Worm (Caenorhabditis elegans) whole organism, L4/young adult: ENCODE measurements around the gene C52B9.4.

Experiments used
- W03F9.2 ChIP-seq: fragments of 150-350 bp; optimal IDR thresholded peaks from 2 replicates; lab custom pipeline; 2014; ENCODE audit warnings: missing biosample characterization, missing genetic modification characterization
- dao-5 ChIP-seq: sonication (generic microtip); optimal IDR thresholded peaks from 2 replicates; lab custom pipeline; 2016; ENCODE audit warnings: missing genotype, missing genetic modification characterization, moderate library complexity, missing compliant biosample characterization
- him-1 ChIP-seq: sonication (generic microtip); optimal IDR thresholded peaks from 2 replicates; lab custom pipeline; 2016; ENCODE audit warnings: missing genotype, missing genetic modification reagents, missing genetic modification characterization, missing compliant biosample characterization

Gene C52B9.4

DNA sequence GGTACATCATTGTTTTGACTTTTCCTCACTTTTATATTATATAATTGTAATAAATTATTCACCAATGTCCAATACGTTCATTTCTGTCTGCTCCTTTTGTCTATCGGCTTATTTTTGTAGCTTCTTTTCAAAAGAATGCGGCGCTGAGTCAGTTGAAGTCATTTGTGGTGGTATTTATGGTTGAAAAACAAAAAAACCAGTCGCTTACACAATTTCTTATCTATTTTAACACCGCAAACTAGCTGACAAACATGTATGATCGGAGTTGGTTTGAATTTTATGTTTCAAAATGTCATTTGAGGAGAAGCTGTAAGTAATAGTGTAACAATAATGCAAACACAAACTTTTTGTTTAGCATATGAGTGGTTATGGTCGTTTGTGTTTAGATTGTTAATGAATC is 23.5 kb downstream of the C52B9.4 start, which contains the start of gene ets-10:
Gene ets-10 (plus strand): TSS at position 201 of the 400 bp plus-strand sequence.
- no peak for TF ChIP-seq W03F9.2 (tag; lab: Kevin White, UChicago)
- no peak for TF ChIP-seq him-1 (tag; lab: Kevin White, UChicago)
- no peak for TF ChIP-seq dao-5 (tag; lab: Kevin White, UChicago)

- TF ChIP-seq him-1 (tag; lab: Kevin White, UChicago) (no peak), dao-5 (tag; lab: Kevin White, UChicago) (no peak), W03F9.2 (tag; lab: Kevin White, UChicago) (no peak)
Observed at ce11 chrX:4284470-4284869, 24.0 kb downstream of the C52B9.4 start.

- no peak for TF ChIP-seq W03F9.2 (tag; lab: Kevin White, UChicago)
- TF ChIP-seq him-1 (tag; lab: Kevin White, UChicago) = no peak
- TF ChIP-seq dao-5 (tag; lab: Kevin White, UChicago) = no peak
Observed at ce11 chrX:4285669-4286174, 25.3 kb downstream of the C52B9.4 start, which contains the start of gene cka-2. Gene cka-2 (plus strand): TSS chrX:4286124.

ce11 chrX:4289805-4290204 is 29.4 kb downstream of the C52B9.4 start:
- TF ChIP-seq dao-5 (tag; lab: Kevin White, UChicago) (no peak), W03F9.2 (tag; lab: Kevin White, UChicago) (no peak), him-1 (tag; lab: Kevin White, UChicago) (no peak)

DNA sequence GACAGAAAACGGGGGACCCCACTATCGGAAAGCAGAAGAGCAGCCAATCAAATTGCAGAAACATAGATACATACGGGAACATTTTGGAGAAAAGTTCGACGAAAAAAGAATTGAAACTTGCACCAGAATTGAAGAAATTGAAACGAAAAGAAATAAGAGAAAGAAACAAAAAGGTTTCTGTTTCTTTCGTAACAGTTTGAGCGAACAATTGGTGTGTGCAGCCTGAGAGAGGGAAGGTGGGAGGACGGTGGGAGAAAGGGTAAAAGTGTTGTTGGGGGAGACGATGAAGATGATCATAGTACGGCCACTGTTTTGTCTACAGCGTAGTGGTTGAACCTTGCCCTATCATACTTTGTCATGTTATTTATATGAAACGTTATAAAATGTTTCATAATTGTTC is 34.5 kb downstream of the C52B9.4 start:
- TF ChIP-seq him-1 (tag; lab: Kevin White, UChicago) = no peak
- TF ChIP-seq dao-5 (tag; lab: Kevin White, UChicago) = no peak
- no peak for TF ChIP-seq W03F9.2 (tag; lab: Kevin White, UChicago)

- TF ChIP-seq him-1 (tag; lab: Kevin White, UChicago) (no peak), dao-5 (tag; lab: Kevin White, UChicago) (no peak), W03F9.2 (tag; lab: Kevin White, UChicago) (no peak)
Observed at ce11 chrX:4295917-4296316, 35.5 kb downstream of the C52B9.4 start.

ce11 chrX:4297452-4297851 is 37.0 kb downstream of the C52B9.4 start, which contains the start of gene paf-2:
Gene paf-2 (minus strand): TSS chrX:4297741.
- TF ChIP-seq him-1 (tag; lab: Kevin White, UChicago) = no peak
- TF ChIP-seq W03F9.2 (tag; lab: Kevin White, UChicago) = no peak
- TF ChIP-seq dao-5 (tag; lab: Kevin White, UChicago) = no peak

DNA sequence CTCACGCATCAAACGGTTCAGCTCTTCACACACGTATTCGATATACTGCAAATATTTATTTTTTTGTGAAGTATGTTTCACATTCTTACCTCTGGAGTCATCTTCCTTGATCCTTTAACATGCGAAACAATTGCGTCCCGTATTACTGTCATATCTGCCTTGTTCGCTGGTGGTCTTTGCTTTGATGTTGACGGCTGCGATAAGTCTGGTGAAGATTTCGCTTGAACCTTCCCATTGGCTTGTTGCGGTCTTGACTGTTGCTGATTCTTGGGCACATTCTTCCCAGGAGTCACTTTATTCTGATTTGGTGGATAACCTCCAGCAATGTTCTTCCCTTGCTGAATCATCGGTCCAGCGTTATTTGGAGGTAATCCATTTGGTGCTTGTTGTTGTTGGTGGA is 42.7 kb downstream of the C52B9.4 start:
- TF ChIP-seq W03F9.2 (tag; lab: Kevin White, UChicago) = no peak
- no peak for TF ChIP-seq him-1 (tag; lab: Kevin White, UChicago)
- TF ChIP-seq dao-5 (tag; lab: Kevin White, UChicago) = no peak

- TF ChIP-seq him-1 (tag; lab: Kevin White, UChicago) (no peak), dao-5 (tag; lab: Kevin White, UChicago) (no peak), W03F9.2 (tag; lab: Kevin White, UChicago) (no peak)
Observed at ce11 chrX:4306861-4307260, 46.4 kb downstream of the C52B9.4 start, which contains the start of gene pqn-15. Gene pqn-15 (minus strand): TSS chrX:4306961.

DNA sequence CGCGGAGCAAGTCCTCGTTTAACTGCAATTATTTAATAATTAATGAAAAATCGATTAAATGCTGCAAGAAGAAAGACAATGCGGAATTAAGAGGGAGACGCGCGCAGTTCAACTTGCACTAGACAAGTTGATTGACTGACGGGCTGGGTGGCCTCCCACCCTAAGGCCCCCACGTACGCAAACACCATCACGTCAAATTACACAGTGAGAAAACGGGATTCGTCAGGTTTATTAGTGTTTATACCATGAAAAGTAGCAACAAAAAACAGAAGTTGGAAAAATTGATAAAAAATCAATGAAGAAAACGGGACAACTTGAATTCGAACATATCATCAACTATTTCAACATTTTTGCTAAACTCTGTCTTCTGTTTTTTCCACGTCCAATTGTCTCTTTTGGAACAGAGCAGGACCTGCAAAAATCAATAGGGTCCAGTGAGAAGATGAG is 47.1 kb downstream of the C52B9.4 start:
- TF ChIP-seq W03F9.2 (tag; lab: Kevin White, UChicago) (no peak), him-1 (tag; lab: Kevin White, UChicago) (no peak), dao-5 (tag; lab: Kevin White, UChicago) (no peak)

ce11 chrX:4311668-4312067 is 51.2 kb downstream of the C52B9.4 start, which contains the start of gene C52B9.8:
Gene C52B9.8 (minus strand): TSS chrX:4311768.
- TF ChIP-seq him-1 (tag; lab: Kevin White, UChicago) (no peak), W03F9.2 (tag; lab: Kevin White, UChicago) (no peak), dao-5 (tag; lab: Kevin White, UChicago) (no peak)
